ENCODE assay signal across 5 fruit fly cellular contexts in the genomic region with DNA sequence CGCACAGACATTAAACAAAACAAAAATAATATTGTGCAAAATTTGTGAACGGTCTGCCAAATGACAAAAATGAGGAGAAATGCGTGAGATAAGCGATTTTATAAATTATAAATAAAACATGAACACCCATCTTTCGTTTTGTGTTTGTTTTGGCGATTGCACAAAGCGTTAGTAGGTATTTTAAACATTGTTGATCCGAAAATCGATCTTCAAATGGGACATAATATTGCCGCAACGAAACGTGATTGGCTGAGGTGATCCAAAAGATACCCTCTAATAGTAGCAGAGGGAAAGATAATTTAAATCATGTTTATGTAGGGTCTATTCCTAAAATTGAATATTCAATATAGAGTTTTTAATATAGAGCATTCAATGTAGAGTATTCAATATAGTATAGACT.
TF ChIP-seq lines count a peak whose summit lies in the region.

No protein-coding gene starts in this region.

- TF ChIP-seq CTCF in whole organism, embryonic (GFP tag; optimal IDR thresholded peaks at IDR 0.05; lab: Kevin White, UChicago), result no peak

TF ChIP-seq in whole organism, adult, 20 proteins besides CTCF, POLR2A, EP300 and RAD21:
- TF ChIP-seq Hr96 (GFP tag; optimal IDR thresholded peaks at IDR 0.05; lab: Kevin White, UChicago) (no peak), Clk (GFP tag; optimal IDR thresholded peaks at IDR 0.05; lab: Kevin White, UChicago) (no peak), kay (GFP tag; lab: Kevin White, UChicago; ENCODE audit: borderline replicate concordance) (peak; percentile 73)

TF ChIP-seq in whole organism, embryonic, 481 proteins besides CTCF, POLR2A, EP300 and RAD21 (continues in another document):
- TF ChIP-seq corto (GFP tag; optimal IDR thresholded peaks at IDR 0.05; lab: Kevin White, UChicago) (no peak), kay (GFP tag; optimal IDR thresholded peaks at IDR 0.05; lab: Kevin White, UChicago) (peak; percentile 6), CG7556 (GFP tag; optimal IDR thresholded peaks at IDR 0.05; lab: Kevin White, UChicago) (no peak), repo (GFP tag; optimal IDR thresholded peaks at IDR 0.05; lab: Kevin White, UChicago) (no peak), fru (optimal IDR thresholded peaks at IDR 0.05; lab: Kevin White, UChicago) (no peak), CG11504 (tag; optimal IDR thresholded peaks at IDR 0.05; lab: Kevin White, UChicago) (peak; percentile 38), Lhr (GFP tag; optimal IDR thresholded peaks at IDR 0.05; lab: Kevin White, UChicago) (no peak), Med (GFP tag; lab: Kevin White, UChicago) (peak; percentile 74), CG32532 (GFP tag; IDR thresholded peaks at IDR 0.05; lab: Robert Waterston, UW) (peak; percentile 28; the same call in 1 of the 2 replicates), Hey (tag; optimal IDR thresholded peaks at IDR 0.05; lab: Kevin White, UChicago) (no peak), CG9932 (GFP tag; IDR thresholded peaks at IDR 0.05; lab: Robert Waterston, UW) (peak; percentile 47; the same call in 1 of the 2 replicates), CG10431 (GFP tag; optimal IDR thresholded peaks at IDR 0.05; lab: Kevin White, UChicago) (no peak), trh (GFP tag; optimal IDR thresholded peaks at IDR 0.05; lab: Kevin White, UChicago) (no peak), sens-2 (GFP tag; IDR thresholded peaks at IDR 0.05; lab: Robert Waterston, UW) (no peak), sisA (GFP tag; IDR thresholded peaks at IDR 0.05; lab: Robert Waterston, UW) (0 out of 2 replicates have a peak, but pooled peaks have one; percentile 10), dmrt99B (tag; optimal IDR thresholded peaks at IDR 0.05; lab: Kevin White, UChicago) (peak; percentile 12), B-H2 (GFP tag; optimal IDR thresholded peaks at IDR 0.05; lab: Kevin White, UChicago) (no peak), Rfx (GFP tag; IDR thresholded peaks at IDR 0.05; lab: Robert Waterston, UW) (peak; percentile 22; the same call in 1 of the 2 replicates), Atf6 (GFP tag; IDR thresholded peaks at IDR 0.05; lab: Robert Waterston, UW) (peak; percentile 15; the same call in 1 of the 2 replicates), CG2120 (GFP tag; optimal IDR thresholded peaks at IDR 0.05; lab: Kevin White, UChicago) (peak; percentile 15)

TF ChIP-seq in whole organism, prepupa, 60 proteins besides CTCF, POLR2A, EP300 and RAD21:
- TF ChIP-seq Met (GFP tag; optimal IDR thresholded peaks at IDR 0.05; lab: Kevin White, UChicago), result peak; percentile 5
- TF ChIP-seq CG8119 (GFP tag; IDR thresholded peaks at IDR 0.05; lab: Robert Waterston, UW), result peak; percentile 31; the same call in 1 of the 3 replicates
- peak; percentile 16 for TF ChIP-seq CG32006 (GFP tag; optimal IDR thresholded peaks at IDR 0.05; lab: Kevin White, UChicago)
- TF ChIP-seq Eip78C (GFP tag; lab: Kevin White, UChicago), result peak; percentile 61
- TF ChIP-seq fd59A (GFP tag; optimal IDR thresholded peaks at IDR 0.05; lab: Kevin White, UChicago), result no peak
- TF ChIP-seq CG15336 (GFP tag; IDR thresholded peaks at IDR 0.05; lab: Robert Waterston, UW), result 0 out of 2 replicates have a peak, but pooled peaks have one; percentile 30
- no peak for TF ChIP-seq CG6276 (GFP tag; optimal IDR thresholded peaks at IDR 0.05; lab: Kevin White, UChicago)
- 0 out of 3 replicates have a peak, but pooled peaks have one; percentile 26 for TF ChIP-seq CG6163 (GFP tag; IDR thresholded peaks at IDR 0.05; lab: Robert Waterston, UW)
- no peak for TF ChIP-seq ss (GFP tag; optimal IDR thresholded peaks at IDR 0.05; lab: Kevin White, UChicago)
- peak; percentile 35 for TF ChIP-seq Hr4 (GFP tag; optimal IDR thresholded peaks at IDR 0.05; lab: Kevin White, UChicago)
- peak; percentile 59 for TF ChIP-seq svp (GFP tag; lab: Kevin White, UChicago)

TF ChIP-seq in whole organism, pupa, 21 proteins besides CTCF, POLR2A, EP300 and RAD21:
- TF ChIP-seq CG14655 (GFP tag; optimal IDR thresholded peaks at IDR 0.05; lab: Kevin White, UChicago) (no peak), Pif1A (GFP tag; optimal IDR thresholded peaks at IDR 0.05; lab: Kevin White, UChicago) (no peak), Ets98B (GFP tag; IDR thresholded peaks at IDR 0.05; lab: Robert Waterston, UW) (peak; percentile 16; the same call in 1 of the 2 replicates), CG32121 (GFP tag; IDR thresholded peaks at IDR 0.05; lab: Robert Waterston, UW) (0 out of 2 replicates have a peak, but pooled peaks have one; percentile 25), CG10348 (GFP tag; IDR thresholded peaks at IDR 0.05; lab: Robert Waterston, UW) (no peak), CG4496 (GFP tag; IDR thresholded peaks at IDR 0.05; lab: Robert Waterston, UW) (no peak), gl (tag; optimal IDR thresholded peaks at IDR 0.05; lab: Kevin White, UChicago) (no peak)
TF ChIP-seq in whole organism, pupa: peak in this region for 2.

TF ChIP-seq in whole organism, wandering third instar larva, 38 proteins besides CTCF, POLR2A, EP300 and RAD21:
- TF ChIP-seq Mio (GFP tag; optimal IDR thresholded peaks at IDR 0.05; lab: Kevin White, UChicago), result no peak
- peak; percentile 2 for TF ChIP-seq h (GFP tag; optimal IDR thresholded peaks at IDR 0.05; lab: Kevin White, UChicago)
- TF ChIP-seq ey (GFP tag; optimal IDR thresholded peaks at IDR 0.05; lab: Kevin White, UChicago), result peak; percentile 18
